Worm (Caenorhabditis elegans) whole organism, early embryonic: ENCODE data around the gene nhr-14.

Experiments
- B0310.2 ChIP-seq: sonication (generic microtip); optimal IDR thresholded peaks from 2 replicates; lab custom pipeline; 2016; ENCODE audit warnings: mild to moderate bottlenecking, missing genetic modification characterization, missing compliant biosample characterization
- F13C5.2 ChIP-seq: sonication (generic microtip); optimal IDR thresholded peaks from 2 replicates; lab custom pipeline; 2017; ENCODE audit warnings: mild to moderate bottlenecking, missing genetic modification characterization, inconsistent platforms, missing compliant biosample characterization
- aly-1 ChIP-seq: sonication (generic microtip); optimal IDR thresholded peaks from 2 replicates; lab custom pipeline; 2016; ENCODE audit warnings: missing genetic modification characterization, missing compliant biosample characterization
- ama-1 ChIP-seq: fragments of 150-350 bp; optimal IDR thresholded peaks from 2 replicates; lab custom pipeline; 2014
- ceh-13 ChIP-seq: fragments of 200-800 bp; sonication (Bioruptor generic); optimal IDR thresholded peaks from 2 replicates; lab custom pipeline; 2018; ENCODE audit warnings: mild to moderate bottlenecking, missing genetic modification characterization, missing compliant biosample characterization
- ceh-36 ChIP-seq: sonication (generic microtip); optimal IDR thresholded peaks from 2 replicates; lab custom pipeline; 2016; ENCODE audit warnings: missing genetic modification characterization, inconsistent platforms, missing compliant biosample characterization
- ets-7 ChIP-seq: sonication (generic microtip); optimal IDR thresholded peaks from 2 replicates; lab custom pipeline; 2016; ENCODE audit warnings: missing genotype, missing genetic modification characterization, missing compliant biosample characterization
- flt-1 ChIP-seq: fragments of 200-800 bp; sonication (Bioruptor generic); IDR thresholded peaks from 2 replicates; pipeline ENCODE4 v1.3.6; 2022; ENCODE audit warnings: missing genetic modification characterization, missing compliant biosample characterization
- scrt-1 ChIP-seq: fragments of 200-800 bp; sonication (Bioruptor generic); IDR thresholded peaks from 2 replicates; pipeline ENCODE4 v1.3.6; 2022; ENCODE audit warnings: missing genetic modification characterization, missing compliant biosample characterization
- tbx-11 ChIP-seq: fragments of 200-800 bp; sonication (Bioruptor generic); IDR thresholded peaks from 2 replicates; pipeline ENCODE4 v1.3.6; 2022; ENCODE audit warnings: missing genetic modification characterization, missing compliant biosample characterization
- tbx-37 ChIP-seq: fragments of 200-800 bp; sonication (Bioruptor generic); conservative IDR thresholded peaks from 2 replicates; pipeline ENCODE4 v1.3.6; 2022; ENCODE audit warnings: missing genetic modification reagents, missing genetic modification characterization, missing compliant biosample characterization
- tra-4 ChIP-seq: sonication (generic microtip); optimal IDR thresholded peaks from 2 replicates; lab custom pipeline; 2017; ENCODE audit warnings: missing genetic modification characterization, missing compliant biosample characterization

ce11 chrX:8509088-8509487 is 33.1 kb upstream of the nhr-14 start:
- no peak for TF ChIP-seq ets-7
- no peak for TF ChIP-seq ama-1 (lab: Kevin White, UChicago)
- TF ChIP-seq tbx-37 (GFP tag; lab: Robert Waterston, UW): no peak
- TF ChIP-seq flt-1 (GFP tag; lab: Robert Waterston, UW): no peak
- TF ChIP-seq tbx-11: no peak
- no peak for TF ChIP-seq tra-4 (tag; lab: Kevin White, UChicago)
- no peak for TF ChIP-seq B0310.2 (tag; lab: Kevin White, UChicago)
- TF ChIP-seq aly-1 (tag; lab: Kevin White, UChicago): no peak
- no peak for TF ChIP-seq ceh-13 (GFP tag; lab: Kevin White, UChicago)
- TF ChIP-seq scrt-1 (GFP tag; lab: Robert Waterston, UW): no peak
- no peak for TF ChIP-seq F13C5.2 (tag; lab: Kevin White, UChicago)
- TF ChIP-seq ceh-36 (tag; lab: Kevin White, UChicago): no peak
